Worm (Caenorhabditis elegans): ENCODE results near the gene F26G1.3.

Gene F26G1.3

ce11 chrII:4715676-4716075 is 42.9 kb upstream of the F26G1.3 start, which contains the start of gene F41C3.8 (continued):
- TF ChIP-seq lin-1 (GFP tag; IDR thresholded peaks at IDR 0.05) = no peak
- TF ChIP-seq D1046.2 (GFP tag; IDR thresholded peaks at IDR 0.05) = no peak
- TF ChIP-seq hlh-30 (tag; optimal IDR thresholded peaks at IDR 0.05; ENCODE audit: insufficient read depth) = peak; percentile 30
- no peak for TF ChIP-seq fos-1 (tag; optimal IDR thresholded peaks at IDR 0.05)
- TF ChIP-seq F26F4.8 (GFP tag; conservative IDR thresholded peaks at IDR 0.05) = no peak
- TF ChIP-seq nhr-76 (tag; optimal IDR thresholded peaks at IDR 0.05) = no peak
- TF ChIP-seq ceh-82 (tag; optimal IDR thresholded peaks at IDR 0.05) = no peak
- TF ChIP-seq spr-3 (GFP tag; optimal IDR thresholded peaks at IDR 0.05) = no peak
- no peak for TF ChIP-seq Y105C5A.15 (GFP tag; IDR thresholded peaks at IDR 0.05)
- no peak for TF ChIP-seq nhr-102 (tag; optimal IDR thresholded peaks at IDR 0.05)
- TF ChIP-seq lsy-2 (tag; optimal IDR thresholded peaks at IDR 0.05) = no peak
- TF ChIP-seq Y75B8A.6 (GFP tag; IDR thresholded peaks at IDR 0.05) = no peak
- no peak for TF ChIP-seq zfp-2 (tag; optimal IDR thresholded peaks at IDR 0.05)
- TF ChIP-seq daf-16 (GFP tag; optimal IDR thresholded peaks at IDR 0.05) = no peak
- TF ChIP-seq daf-16 (tag; optimal IDR thresholded peaks at IDR 0.05) = peak; percentile 27
- no peak for TF ChIP-seq hif-1 (tag; optimal IDR thresholded peaks at IDR 0.05)
- TF ChIP-seq rbr-2 (tag; optimal IDR thresholded peaks at IDR 0.05) = no peak
- no peak for TF ChIP-seq spr-1 (tag; optimal IDR thresholded peaks at IDR 0.05)
- TF ChIP-seq unc-39 (tag; optimal IDR thresholded peaks at IDR 0.05) = no peak
- TF ChIP-seq Y5F2A.4 (GFP tag; optimal IDR thresholded peaks at IDR 0.05) = no peak
- no peak for TF ChIP-seq daf-19 (GFP tag; conservative IDR thresholded peaks at IDR 0.05)
- TF ChIP-seq ctbp-1 (GFP tag; IDR thresholded peaks at IDR 0.05) = no peak
- no peak for TF ChIP-seq zfp-3 (GFP tag; conservative IDR thresholded peaks at IDR 0.05)
- TF ChIP-seq snpc-4 (tag; optimal IDR thresholded peaks at IDR 0.05) = no peak
- TF ChIP-seq fkh-10 (GFP tag; optimal IDR thresholded peaks at IDR 0.05) = no peak
- no peak for TF ChIP-seq ama-1 (optimal IDR thresholded peaks at IDR 0.05)
- TF ChIP-seq ces-1 (GFP tag; optimal IDR thresholded peaks at IDR 0.05) = no peak
- TF ChIP-seq F37D6.2 (tag; optimal IDR thresholded peaks at IDR 0.05) = no peak
- TF ChIP-seq aha-1 (tag) = no peak
- no peak for TF ChIP-seq F10B5.3 (tag; optimal IDR thresholded peaks at IDR 0.05)
- TF ChIP-seq nhr-42 (GFP tag; IDR thresholded peaks at IDR 0.05) = no peak
- no peak for TF ChIP-seq daf-12 (tag; optimal IDR thresholded peaks at IDR 0.05)
- no peak for TF ChIP-seq lim-7 (GFP tag; IDR thresholded peaks at IDR 0.05)
- TF ChIP-seq dmd-6 (GFP tag; IDR thresholded peaks at IDR 0.05) = peak; percentile 42; the same call in 1 of the 2 replicates
- TF ChIP-seq ZK546.5 (tag; optimal IDR thresholded peaks at IDR 0.05) = no peak
- no peak for TF ChIP-seq lir-3 (tag; optimal IDR thresholded peaks at IDR 0.05)
- no peak for TF ChIP-seq arid-1 (GFP tag; conservative IDR thresholded peaks at IDR 0.05)

ce11 chrII:4726120-4726519 is 32.4 kb upstream of the F26G1.3 start, which contains the start of gene F10G7.10:
F10G7.10 (minus strand) TSS chrII:4726264.
- peak in 1 of 2 experiments; percentile 59 for TF ChIP-seq unc-62 (GFP tag; optimal IDR thresholded peaks at IDR 0.05 in 1 of 2)
- TF ChIP-seq unc-62 (tag; optimal IDR thresholded peaks at IDR 0.05) = no peak
- peak; percentile 30 to 84 for TF ChIP-seq mdl-1 (tag; optimal IDR thresholded peaks at IDR 0.05)
- TF ChIP-seq ces-1 (GFP tag; optimal IDR thresholded peaks at IDR 0.05) = no peak
- peak; percentile 36 for TF ChIP-seq dve-1 (tag; optimal IDR thresholded peaks at IDR 0.05; ENCODE audit: insufficient read depth)
- peak; percentile 31 for TF ChIP-seq mes-2 (tag; optimal IDR thresholded peaks at IDR 0.05; ENCODE audit: poor library complexity, severe bottlenecking)
- TF ChIP-seq hif-1 (tag; optimal IDR thresholded peaks at IDR 0.05) = peak in 1 of 2 experiments; percentile 50
- TF ChIP-seq daf-16 (GFP tag; optimal IDR thresholded peaks at IDR 0.05) = no peak
- peak; percentile 29 for TF ChIP-seq daf-16 (tag; optimal IDR thresholded peaks at IDR 0.05)
- no peak for TF ChIP-seq ama-1 (optimal IDR thresholded peaks at IDR 0.05)
- peak; percentile 0 for TF ChIP-seq mep-1 (tag; optimal IDR thresholded peaks at IDR 0.05)
- peak; percentile 83 for TF ChIP-seq hlh-30 (tag; optimal IDR thresholded peaks at IDR 0.05; ENCODE audit: insufficient read depth)
- peak in 1 of 2 experiments; percentile 28 for TF ChIP-seq lsy-2 (tag; optimal IDR thresholded peaks at IDR 0.05)
- TF ChIP-seq nhr-6 (tag; optimal IDR thresholded peaks at IDR 0.05) = peak; percentile 3
- TF ChIP-seq hmg-1.1 (GFP tag; IDR thresholded peaks at IDR 0.05) = 0 out of 2 replicates have a peak, but pooled peaks have one; percentile 39
- no peak for TF ChIP-seq ceh-20 (GFP tag; IDR thresholded peaks at IDR 0.05)
- peak; percentile 42 for TF ChIP-seq hlh-11 (tag; optimal IDR thresholded peaks at IDR 0.05)
- peak; percentile 69 for TF ChIP-seq mxl-3 (GFP tag; optimal IDR thresholded peaks at IDR 0.05)
- TF ChIP-seq nhr-111 (GFP tag; optimal IDR thresholded peaks at IDR 0.05) = no peak

All from whole organism, L4 larva.